Fruit fly (Drosophila melanogaster) whole organism, wandering third instar larva: ENCODE results near the gene Tengl1.

Source experiments
- Hr78 ChIP-seq: fragments of >200 bp; optimal IDR thresholded peaks from 2 replicates; lab custom pipeline; 2017; ENCODE audit warnings: missing biosample characterization, missing genetic modification characterization
- tai ChIP-seq: sonication (Bioruptor generic); optimal IDR thresholded peaks from 2 replicates; lab custom pipeline; 2016; ENCODE audit warnings: missing biosample characterization, missing genetic modification characterization
- usp ChIP-seq: fragments of >200 bp; optimal IDR thresholded peaks from 2 replicates; lab custom pipeline; 2017; ENCODE audit warnings: missing biosample characterization, missing genetic modification characterization

DNA sequence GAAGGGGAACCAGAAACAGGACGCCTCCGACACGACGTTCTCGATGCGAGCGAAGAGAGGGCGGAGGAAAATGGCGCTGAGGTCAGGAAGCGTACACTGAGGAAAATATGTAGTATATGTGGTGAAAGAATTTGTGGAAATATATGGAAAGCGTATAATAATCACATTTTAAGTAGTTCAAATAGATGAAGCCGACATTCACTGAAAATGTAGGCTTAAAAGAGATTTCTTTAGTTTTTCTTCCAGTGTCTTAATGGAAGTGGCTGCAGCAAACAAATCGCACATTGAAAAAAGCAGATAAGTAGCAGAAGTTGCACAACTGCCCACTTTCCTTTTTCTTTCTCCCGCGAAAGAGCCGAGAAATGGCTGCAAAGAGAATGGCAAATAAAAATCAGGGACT, 9.2 kb upstream of the Tengl1 start:
- TF ChIP-seq usp (no peak), tai (GFP tag; lab: Kevin White, UChicago) (no peak), Hr78 (GFP tag; lab: Kevin White, UChicago) (no peak)
